Worm (Caenorhabditis elegans) whole organism, L3 larva: Measurements from ENCODE around the gene T04F3.3.

Experiments used
- aly-2 ChIP-seq: fragments of 150-350 bp; optimal IDR thresholded peaks from 2 replicates; lab custom pipeline; 2014; ENCODE audit warnings: missing biosample characterization, missing genetic modification characterization
- ceh-9 ChIP-seq: sonication (generic microtip); optimal IDR thresholded peaks from 2 replicates; lab custom pipeline; 2018; ENCODE audit warnings: missing biosample characterization, missing genetic modification characterization
- elt-2 ChIP-seq: sonication (generic microtip); optimal IDR thresholded peaks from 2 replicates; lab custom pipeline; 2016; ENCODE audit warnings: missing genetic modification reagents, mild to moderate bottlenecking, missing genetic modification characterization, missing compliant biosample characterization
- fkh-2 ChIP-seq: fragments of 150-350 bp; optimal IDR thresholded peaks from 2 replicates; lab custom pipeline; 2014; ENCODE audit warnings: missing biosample characterization, missing genetic modification reagents, missing genetic modification characterization
- lsy-12 ChIP-seq: sonication (generic microtip); optimal IDR thresholded peaks from 2 replicates; lab custom pipeline; 2016; ENCODE audit warnings: mild to moderate bottlenecking, missing genetic modification characterization, missing compliant biosample characterization
- mdl-1 ChIP-seq: fragments of 150-350 bp; optimal IDR thresholded peaks from 2 replicates; lab custom pipeline; 2014; ENCODE audit warnings: missing biosample characterization, missing genetic modification characterization
- nfya-1 ChIP-seq: sonication (generic microtip); optimal IDR thresholded peaks from 2 replicates; lab custom pipeline; 2017; ENCODE audit warnings: missing genetic modification characterization, mild to moderate bottlenecking, missing compliant biosample characterization, antibody characterized with exemption, moderate library complexity; ENCODE audit not compliant: insufficient read depth
- nhr-237 ChIP-seq: fragments of 150-350 bp; optimal IDR thresholded peaks from 2 replicates; lab custom pipeline; 2014; ENCODE audit warnings: missing biosample characterization, missing genetic modification characterization
- nhr-77 ChIP-seq: fragments of 150-350 bp; optimal IDR thresholded peaks from 2 replicates; lab custom pipeline; 2014; ENCODE audit warnings: missing biosample characterization, missing genetic modification characterization
- snpc-4 ChIP-seq: fragments of 150-350 bp; optimal IDR thresholded peaks from 2 replicates; lab custom pipeline; 2014; ENCODE audit warnings: missing biosample characterization, missing genetic modification characterization
- unc-62 ChIP-seq: fragments of 150-350 bp; sonication (generic microtip); optimal IDR thresholded peaks from 4 replicates; lab custom pipeline; 2014; ENCODE audit warnings: missing biosample characterization, missing genetic modification reagents, missing genetic modification characterization

DNA sequence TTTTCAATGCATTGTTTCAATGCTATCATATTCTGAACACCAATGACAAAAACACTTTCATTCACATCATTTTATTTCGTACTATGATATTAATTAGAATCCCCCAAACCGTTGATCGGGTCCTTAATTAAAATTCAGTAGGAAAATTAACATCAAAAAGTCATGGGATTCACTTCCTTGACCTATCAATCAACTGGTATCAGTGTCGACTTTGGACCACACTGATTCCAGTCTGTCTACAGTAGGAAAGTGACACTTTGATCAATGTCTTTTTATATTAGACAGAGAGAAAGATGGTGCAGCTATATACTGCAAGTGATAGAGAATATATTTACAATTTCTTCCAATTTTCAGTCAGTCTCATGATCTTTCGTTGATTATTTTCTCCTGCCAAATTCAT lies 37.6 kb downstream of the T04F3.3 start:
- TF ChIP-seq nhr-77 (tag; lab: Kevin White, UChicago) (no peak), nfya-1 (tag; lab: Kevin White, UChicago) (no peak), elt-2 (no peak), nhr-237 (tag; lab: Kevin White, UChicago) (no peak), fkh-2 (tag; lab: Kevin White, UChicago) (no peak), lsy-12 (tag; lab: Kevin White, UChicago) (no peak), mdl-1 (tag; lab: Kevin White, UChicago) (no peak), aly-2 (tag; lab: Kevin White, UChicago) (no peak), ceh-9 (tag; lab: Kevin White, UChicago) (no peak), unc-62 (no peak), snpc-4 (no peak)
